Fruit fly (Drosophila melanogaster) whole organism, adult: Measurements from ENCODE around the gene CG12479.

ENCODE experiments used
- CG33017 ChIP-seq: fragments of 200-800 bp; sonication (Bioruptor generic); optimal IDR thresholded peaks from 2 replicates; lab custom pipeline; 2018; ENCODE audit warnings: missing biosample characterization, mild to moderate bottlenecking, missing genetic modification characterization, moderate library complexity
- CG7101 ChIP-seq: fragments of 200-800 bp; sonication (Bioruptor generic); optimal IDR thresholded peaks from 2 replicates; lab custom pipeline; 2018; ENCODE audit warnings: missing biosample characterization, mild to moderate bottlenecking, missing genetic modification characterization, moderate library complexity
- Clk ChIP-seq: fragments of 200-800 bp; sonication (Bioruptor generic); optimal IDR thresholded peaks from 2 replicates; lab custom pipeline; 2017; ENCODE audit warnings: missing biosample characterization, missing genetic modification characterization
- Crg-1 ChIP-seq: fragments of 200-800 bp; sonication (Bioruptor generic); optimal IDR thresholded peaks from 2 replicates; lab custom pipeline; 2016; ENCODE audit warnings: missing biosample characterization, missing genetic modification characterization
- Mnt ChIP-seq: fragments of 200-800 bp; sonication (Bioruptor generic); optimal IDR thresholded peaks from 2 replicates; lab custom pipeline; 2016; ENCODE audit warnings: missing biosample characterization, mild to moderate bottlenecking, missing genetic modification characterization
- bab1 ChIP-seq: fragments of 200-800 bp; sonication (Bioruptor generic); optimal IDR thresholded peaks from 3 replicates; lab custom pipeline; 2019; ENCODE audit warnings: missing biosample characterization, mild to moderate bottlenecking, missing genetic modification characterization, moderate library complexity
- cic ChIP-seq: fragments of 200-800 bp; sonication (Bioruptor generic); optimal IDR thresholded peaks from 2 replicates; lab custom pipeline; 2017; ENCODE audit warnings: missing biosample characterization, mild to moderate bottlenecking, missing genetic modification characterization, moderate library complexity

- TF ChIP-seq bab1 (no peak), Mnt (GFP tag; lab: Kevin White, UChicago) (no peak), CG7101 (tag; lab: Kevin White, UChicago) (no peak), CG33017 (tag; lab: Kevin White, UChicago) (no peak), Crg-1 (GFP tag; lab: Kevin White, UChicago) (no peak), cic (GFP tag; lab: Kevin White, UChicago) (no peak), Clk (no peak)
Observed at dm6 chrX:14133936-14134335, 17.9 kb downstream of the CG12479 start.
